Worm (Caenorhabditis elegans): ENCODE results near the gene odc-1.
A peak's percentile ranks its signal among the peaks of the same experiment; 100 is the strongest.

odc-1 gene

DNA sequence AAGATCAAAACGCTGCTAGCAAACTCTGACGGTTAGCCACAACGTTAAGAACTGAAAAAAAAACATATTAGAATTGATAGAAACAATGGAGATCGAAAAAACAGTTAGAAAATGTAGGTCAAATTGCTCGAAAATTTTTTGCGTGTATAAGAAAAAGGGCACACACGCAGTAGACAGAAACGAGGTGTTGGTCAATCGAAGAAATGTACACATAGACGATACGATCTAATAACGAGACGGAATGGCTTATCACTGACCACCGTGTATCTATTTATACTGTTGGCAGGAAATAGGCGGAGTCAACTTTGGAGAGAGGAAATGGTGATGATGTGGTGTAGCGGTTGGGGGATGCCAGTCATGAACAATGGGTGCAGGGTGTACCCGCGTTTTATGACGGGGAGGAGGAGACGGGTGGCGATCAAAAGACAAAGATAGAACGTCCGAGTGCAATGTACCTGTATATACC, at the start of gene odc-1:
Gene odc-1, minus strand, starts transcription at position 51 of the 466 bp plus-strand sequence.
- peak; percentile 63 for TF ChIP-seq pqm-1 (tag; optimal IDR thresholded peaks at IDR 0.05)
- no peak for TF ChIP-seq egl-5 (tag; optimal IDR thresholded peaks at IDR 0.05)

DNA sequence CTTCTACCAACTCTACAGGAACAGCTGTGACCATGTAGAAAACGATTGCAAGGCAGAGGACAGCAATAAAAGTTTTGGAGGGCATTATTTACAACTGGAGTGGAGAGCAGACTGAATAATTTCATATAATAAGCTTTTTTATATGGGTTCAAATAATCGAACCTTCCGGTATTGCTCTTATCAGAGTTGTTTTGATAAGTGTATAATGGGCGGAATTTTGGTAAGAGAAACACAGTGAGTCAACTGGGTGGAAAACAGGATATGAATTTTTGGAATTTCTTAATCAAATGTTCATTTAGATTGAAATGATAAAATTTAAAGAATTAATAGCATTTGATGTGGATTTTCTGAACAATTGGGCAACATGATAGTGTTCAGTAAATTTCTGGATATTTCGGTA, 49.7 kb upstream of the odc-1 start, which contains the start of gene Y57E12B.11:
Gene Y57E12B.11, minus strand, starts transcription at position 101 of the 400 bp plus-strand sequence.
- TF ChIP-seq ztf-4 (tag; optimal IDR thresholded peaks at IDR 0.05), result no peak
- TF ChIP-seq egl-27 (tag; optimal IDR thresholded peaks at IDR 0.05), result no peak
- no peak for TF ChIP-seq lin-15B (tag; optimal IDR thresholded peaks at IDR 0.05)
- TF ChIP-seq zag-1 (tag; optimal IDR thresholded peaks at IDR 0.05), result no peak
- no peak for TF ChIP-seq pha-4 (tag; optimal IDR thresholded peaks at IDR 0.05)
- no peak for TF ChIP-seq ama-1 (optimal IDR thresholded peaks at IDR 0.05)
- no peak for TF ChIP-seq nfya-1 (tag; optimal IDR thresholded peaks at IDR 0.05; ENCODE audit: insufficient read depth)
- TF ChIP-seq mml-1 (tag; optimal IDR thresholded peaks at IDR 0.05), result no peak
- TF ChIP-seq lin-39 (tag; optimal IDR thresholded peaks at IDR 0.05), result no peak

DNA sequence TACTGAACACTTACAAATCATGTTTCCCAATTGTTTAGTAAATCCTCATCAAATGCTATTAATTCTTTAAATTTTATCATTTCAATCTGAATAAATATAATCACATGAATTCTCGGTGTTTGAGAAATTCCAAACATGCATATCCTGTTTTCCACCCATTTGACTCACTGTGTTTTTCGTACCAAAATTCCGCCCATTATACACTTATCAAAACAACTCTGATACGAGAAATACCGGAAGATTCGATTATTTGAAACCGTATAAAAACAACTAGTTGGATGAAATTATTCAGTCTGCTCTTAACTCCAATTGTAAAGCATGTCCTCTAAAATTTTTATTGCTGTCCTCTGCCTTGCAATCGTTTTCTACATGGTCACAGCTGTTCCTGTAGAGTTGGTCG, 48.2 kb upstream of the odc-1 start, which contains the start of gene Y57E12B.1:
Gene Y57E12B.1, plus strand, starts transcription at position 301 of the 400 bp plus-strand sequence.
- TF ChIP-seq nhr-43 (tag; optimal IDR thresholded peaks at IDR 0.05; ENCODE audit: poor library complexity, severe bottlenecking) (no peak), nhr-23 (tag; optimal IDR thresholded peaks at IDR 0.05) (no peak), lin-15B (tag; optimal IDR thresholded peaks at IDR 0.05) (no peak), unc-39 (tag; optimal IDR thresholded peaks at IDR 0.05) (no peak), ceh-82 (tag; optimal IDR thresholded peaks at IDR 0.05) (no peak), nhr-76 (tag; optimal IDR thresholded peaks at IDR 0.05) (no peak), jun-1 (tag; optimal IDR thresholded peaks at IDR 0.05) (no peak), hmg-11 (tag; optimal IDR thresholded peaks at IDR 0.05) (no peak), egl-27 (tag; optimal IDR thresholded peaks at IDR 0.05) (no peak), skn-1 (tag; optimal IDR thresholded peaks at IDR 0.05) (no peak), nhr-25 (tag; optimal IDR thresholded peaks at IDR 0.05) (no peak)

DNA sequence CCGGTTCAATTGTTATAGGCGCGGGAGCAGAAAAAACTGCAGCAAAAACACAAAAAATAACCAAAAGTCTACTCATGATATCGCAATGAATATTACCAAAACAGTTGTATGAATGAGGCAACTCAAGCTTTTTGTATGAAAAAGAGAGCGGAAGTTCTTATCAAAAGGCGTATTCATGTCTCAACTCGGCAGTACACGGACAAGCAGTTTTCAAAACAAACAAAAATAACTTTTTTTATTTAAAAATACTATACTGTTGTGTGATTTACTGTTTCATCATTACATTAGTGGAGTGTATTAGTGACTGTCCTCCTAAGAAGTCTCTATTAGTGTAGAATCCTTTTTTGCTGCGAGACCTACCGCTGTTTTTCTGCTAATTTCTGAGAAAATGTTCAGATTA, 47.4 kb upstream of the odc-1 start, which contains the start of gene Y57E12B.4:
Gene Y57E12B.4, minus strand, starts transcription at position 101 of the 400 bp plus-strand sequence.
- no peak for TF ChIP-seq egl-27 (tag; optimal IDR thresholded peaks at IDR 0.05)
- TF ChIP-seq ztf-11 (tag; optimal IDR thresholded peaks at IDR 0.05), result no peak
- no peak for TF ChIP-seq eor-1 (tag; optimal IDR thresholded peaks at IDR 0.05)

DNA sequence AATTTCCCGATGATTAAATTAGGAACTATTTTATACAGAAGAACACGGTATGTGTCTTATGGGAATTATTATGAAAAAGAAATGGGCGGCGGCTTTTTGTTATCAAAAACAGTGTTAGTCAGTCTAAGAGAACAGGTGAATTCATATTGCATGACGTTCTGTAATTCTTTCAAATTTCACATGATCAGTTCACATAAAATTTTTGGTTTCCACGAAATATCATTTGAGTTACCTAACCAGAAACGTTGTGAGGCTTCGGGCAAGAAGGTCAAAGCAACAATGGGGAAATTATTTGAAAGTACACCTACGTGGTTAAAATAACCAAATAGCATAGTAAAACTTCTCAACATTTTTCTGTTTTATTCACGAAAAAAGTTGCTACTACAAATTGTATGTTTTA, 35.9 kb upstream of the odc-1 start, which contains the start of gene Y57E12B.10:
Gene Y57E12B.10, minus strand, starts transcription at position 101 of the 400 bp plus-strand sequence.
- no peak for TF ChIP-seq ceh-16 (tag; optimal IDR thresholded peaks at IDR 0.05)
- no peak for TF ChIP-seq fkh-10 (GFP tag; optimal IDR thresholded peaks at IDR 0.05)
- no peak for TF ChIP-seq elt-2 (tag; optimal IDR thresholded peaks at IDR 0.05)
- TF ChIP-seq aly-2 (tag; optimal IDR thresholded peaks at IDR 0.05), result no peak
- no peak for TF ChIP-seq nhr-11 (tag; optimal IDR thresholded peaks at IDR 0.05)
- no peak for TF ChIP-seq ceh-82 (tag; optimal IDR thresholded peaks at IDR 0.05)
- TF ChIP-seq fkh-2 (tag; optimal IDR thresholded peaks at IDR 0.05), result no peak
- no peak for TF ChIP-seq nfya-1 (tag; optimal IDR thresholded peaks at IDR 0.05; ENCODE audit: insufficient read depth)
- TF ChIP-seq ceh-28 (tag; optimal IDR thresholded peaks at IDR 0.05), result no peak
- no peak for TF ChIP-seq sea-2 (GFP tag; optimal IDR thresholded peaks at IDR 0.05)
- no peak for TF ChIP-seq ama-1 (optimal IDR thresholded peaks at IDR 0.05)
- TF ChIP-seq skn-1 (tag; optimal IDR thresholded peaks at IDR 0.05), result no peak
- no peak for TF ChIP-seq nhr-25 (tag; optimal IDR thresholded peaks at IDR 0.05)

DNA sequence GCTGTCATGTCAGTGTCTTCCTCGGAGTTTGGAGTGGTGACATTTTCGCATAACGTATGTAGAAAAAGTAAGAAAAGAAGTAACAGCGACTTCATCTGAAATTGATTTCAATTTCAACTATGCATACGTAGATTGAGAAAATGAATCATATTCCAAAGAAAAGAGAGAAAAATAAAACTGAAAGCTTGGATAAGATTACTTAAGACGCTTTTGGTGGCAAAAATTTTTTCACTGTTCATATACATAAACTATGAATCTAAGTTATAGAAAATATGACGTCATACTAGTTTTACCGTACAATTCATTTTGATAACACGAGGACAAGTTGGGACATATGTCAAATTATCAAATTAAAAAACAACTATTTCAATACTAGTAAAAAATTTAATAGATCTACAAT, 34.2 kb upstream of the odc-1 start, which contains the start of gene lipl-6:
Gene lipl-6, minus strand, starts transcription at position 101 of the 400 bp plus-strand sequence.
- TF ChIP-seq ceh-9 (tag; optimal IDR thresholded peaks at IDR 0.05), result no peak
- no peak for TF ChIP-seq fos-1 (tag; optimal IDR thresholded peaks at IDR 0.05)
- no peak for TF ChIP-seq ceh-28 (tag; optimal IDR thresholded peaks at IDR 0.05)
- no peak for TF ChIP-seq tbx-2 (tag; optimal IDR thresholded peaks at IDR 0.05)
- TF ChIP-seq skn-1 (tag; optimal IDR thresholded peaks at IDR 0.05), result no peak
- TF ChIP-seq nhr-77 (tag; optimal IDR thresholded peaks at IDR 0.05), result no peak
- TF ChIP-seq lsy-12 (tag; optimal IDR thresholded peaks at IDR 0.05), result no peak
- TF ChIP-seq hmg-11 (tag; optimal IDR thresholded peaks at IDR 0.05), result no peak
- TF ChIP-seq nhr-11 (tag; optimal IDR thresholded peaks at IDR 0.05), result no peak

Measured in whole organism, L3 larva.